Fruit fly (Drosophila melanogaster) whole organism, prepupa: Measurements from ENCODE around the gene CG12516.
A peak's percentile ranks its signal among the peaks of the same experiment; 100 is the strongest.

Experiments used
- Blimp-1 ChIP-seq: fragments of 200-800 bp; sonication (Bioruptor generic); optimal IDR thresholded peaks from 3 replicates; lab custom pipeline; 2017; ENCODE audit warnings: missing biosample characterization, missing genetic modification characterization, mild to moderate bottlenecking, moderate library complexity, missing genetic modification reagents
- CG10631 ChIP-seq: fragments of 200-800 bp; sonication (Bioruptor generic); optimal IDR thresholded peaks from 2 replicates; lab custom pipeline; 2016; ENCODE audit warnings: missing biosample characterization, missing genetic modification characterization
- CG10669 ChIP-seq: fragments of 200-800 bp; sonication (Bioruptor generic); optimal IDR thresholded peaks from 3 replicates; lab custom pipeline; 2018; ENCODE audit warnings: missing biosample characterization, mild to moderate bottlenecking, missing genetic modification characterization, moderate library complexity
- CG11294 ChIP-seq: fragments of 200-800 bp; sonication (Bioruptor generic); IDR thresholded peaks from 2 replicates; pipeline ENCODE4 v1.3.6; 2022; ENCODE audit warnings: missing biosample characterization, missing genetic modification characterization
- CG11902 ChIP-seq: fragments of 200-800 bp; sonication (Bioruptor generic); optimal IDR thresholded peaks from 3 replicates; lab custom pipeline; 2016; ENCODE audit warnings: missing biosample characterization, missing genetic modification characterization
- CG15336 ChIP-seq: fragments of 200-800 bp; sonication (Bioruptor generic); IDR thresholded peaks from 2 replicates; pipeline ENCODE4 v1.3.6; 2022; ENCODE audit warnings: missing biosample characterization, missing genetic modification characterization
- CG1621 ChIP-seq: fragments of 200-800 bp; sonication (Bioruptor generic); optimal IDR thresholded peaks from 3 replicates; lab custom pipeline; 2018; ENCODE audit warnings: missing biosample characterization, mild to moderate bottlenecking, missing genetic modification characterization
- CG3032 ChIP-seq: fragments of 200-800 bp; optimal IDR thresholded peaks from 2 replicates; lab custom pipeline; 2019; ENCODE audit warnings: missing biosample characterization, mild to moderate bottlenecking, missing genetic modification characterization, moderate library complexity
- CG31627 ChIP-seq: fragments of 200-800 bp; sonication (Bioruptor generic); optimal IDR thresholded peaks from 3 replicates; lab custom pipeline; 2016; ENCODE audit warnings: missing biosample characterization, missing genetic modification characterization
- CG32006 ChIP-seq: fragments of 200-800 bp; sonication (Bioruptor generic); optimal IDR thresholded peaks from 3 replicates; lab custom pipeline; 2017; ENCODE audit warnings: missing biosample characterization, mild to moderate bottlenecking, missing genetic modification characterization
- CG3919 ChIP-seq: fragments of 200-800 bp; sonication (Bioruptor generic); optimal IDR thresholded peaks from 3 replicates; lab custom pipeline; 2016; ENCODE audit warnings: missing biosample characterization, missing genetic modification characterization
- CG4318 ChIP-seq: fragments of 200-800 bp; sonication (Bioruptor generic); optimal IDR thresholded peaks from 3 replicates; lab custom pipeline; 2017; ENCODE audit warnings: missing biosample characterization, mild to moderate bottlenecking, missing genetic modification characterization
- CG6276 ChIP-seq: fragments of 200-800 bp; sonication (Bioruptor generic); optimal IDR thresholded peaks from 2 replicates; lab custom pipeline; 2017; ENCODE audit warnings: missing biosample characterization, mild to moderate bottlenecking, missing genetic modification characterization
- CG6792 ChIP-seq: fragments of 200-800 bp; sonication (Bioruptor generic); optimal IDR thresholded peaks from 3 replicates; lab custom pipeline; 2016; ENCODE audit warnings: missing biosample characterization, missing genetic modification characterization
- CG6808 ChIP-seq: fragments of 200-800 bp; sonication (Bioruptor generic); optimal IDR thresholded peaks from 3 replicates; lab custom pipeline; 2017; ENCODE audit warnings: missing biosample characterization, missing genetic modification characterization, mild to moderate bottlenecking, moderate library complexity, missing genetic modification reagents
- CG7368 ChIP-seq: fragments of 200-800 bp; sonication (Bioruptor generic); optimal IDR thresholded peaks from 3 replicates; lab custom pipeline; 2016; ENCODE audit warnings: missing biosample characterization, missing genetic modification characterization
- CG8119 ChIP-seq: fragments of 200-800 bp; sonication (Bioruptor generic); IDR thresholded peaks from 3 replicates; pipeline ENCODE4 v1.3.6; 2022; ENCODE audit warnings: missing biosample characterization, missing genetic modification characterization
- CG8319 ChIP-seq: fragments of 200-800 bp; sonication (Bioruptor generic); optimal IDR thresholded peaks from 3 replicates; lab custom pipeline; 2016; ENCODE audit warnings: missing biosample characterization, missing genetic modification characterization
- CG8632 ChIP-seq: fragments of 200-800 bp; sonication (Bioruptor generic); optimal IDR thresholded peaks from 3 replicates; lab custom pipeline; 2016; ENCODE audit warnings: missing biosample characterization, missing genetic modification characterization
- CG9139 ChIP-seq: fragments of 200-800 bp; sonication (Bioruptor generic); optimal IDR thresholded peaks from 3 replicates; lab custom pipeline; 2017; ENCODE audit warnings: missing biosample characterization, mild to moderate bottlenecking, missing genetic modification characterization
- Eip75B ChIP-seq: fragments of 200-800 bp; sonication (Bioruptor generic); optimal IDR thresholded peaks from 3 replicates; lab custom pipeline; 2016; ENCODE audit warnings: missing biosample characterization, missing genetic modification characterization
- Eip78C ChIP-seq: fragments of 200-800 bp; sonication (Bioruptor generic); peaks from one replicate; lab custom pipeline; 2016; ENCODE audit warnings: missing biosample characterization, missing genetic modification characterization
- Eip93F ChIP-seq: fragments of 200-800 bp; sonication (Bioruptor generic); optimal IDR thresholded peaks from 2 replicates; lab custom pipeline; 2016; ENCODE audit warnings: missing biosample characterization, mild to moderate bottlenecking, missing genetic modification characterization
- Ets21C ChIP-seq: fragments of 200-800 bp; sonication (Bioruptor generic); optimal IDR thresholded peaks from 3 replicates; lab custom pipeline; 2016; ENCODE audit warnings: missing biosample characterization, missing genetic modification characterization
- Ets96B ChIP-seq: fragments of 200-800 bp; optimal IDR thresholded peaks from 2 replicates; lab custom pipeline; 2019; ENCODE audit warnings: missing biosample characterization, mild to moderate bottlenecking, missing genetic modification characterization, moderate library complexity
- Gug ChIP-seq: fragments of 200-800 bp; sonication (Bioruptor generic); IDR thresholded peaks from 2 replicates; pipeline ENCODE4 v1.3.6; 2022; ENCODE audit warnings: missing biosample characterization, missing genetic modification characterization
- Lpt ChIP-seq: fragments of 200-800 bp; sonication (Bioruptor generic); optimal IDR thresholded peaks from 3 replicates; lab custom pipeline; 2016; ENCODE audit warnings: missing biosample characterization, missing genetic modification characterization
- Met ChIP-seq: fragments of 200-800 bp; sonication (Bioruptor generic); optimal IDR thresholded peaks from 3 replicates; lab custom pipeline; 2016; ENCODE audit warnings: missing biosample characterization, missing genetic modification characterization
- Smox ChIP-seq: fragments of 200-800 bp; sonication (Bioruptor generic); optimal IDR thresholded peaks from 3 replicates; lab custom pipeline; 2016; ENCODE audit warnings: missing biosample characterization, missing genetic modification characterization
- Sox102F ChIP-seq: fragments of 200-800 bp; sonication (Bioruptor generic); optimal IDR thresholded peaks from 2 replicates; lab custom pipeline; 2016; ENCODE audit warnings: missing biosample characterization, mild to moderate bottlenecking, missing genetic modification characterization
- Sox14 ChIP-seq: fragments of 200-800 bp; sonication (Bioruptor generic); optimal IDR thresholded peaks from 3 replicates; lab custom pipeline; 2016; ENCODE audit warnings: missing biosample characterization, missing genetic modification characterization
- Sox15 ChIP-seq: fragments of 200-800 bp; sonication (Bioruptor generic); optimal IDR thresholded peaks from 3 replicates; lab custom pipeline; 2016; ENCODE audit warnings: missing biosample characterization, missing genetic modification characterization
- achi ChIP-seq: fragments of 200-800 bp; sonication (Bioruptor generic); optimal IDR thresholded peaks from 3 replicates; lab custom pipeline; 2016; ENCODE audit warnings: missing biosample characterization, missing genetic modification characterization
- cyc ChIP-seq: fragments of 200-800 bp; sonication (Bioruptor generic); optimal IDR thresholded peaks from 3 replicates; lab custom pipeline; 2016; ENCODE audit warnings: missing biosample characterization, missing genetic modification characterization
- dac ChIP-seq: fragments of 200-800 bp; sonication (Bioruptor generic); optimal IDR thresholded peaks from 2 replicates; lab custom pipeline; 2017; ENCODE audit warnings: missing biosample characterization, mild to moderate bottlenecking, missing genetic modification characterization
- dsx ChIP-seq: fragments of 200-800 bp; optimal IDR thresholded peaks from 3 replicates; lab custom pipeline; 2019; ENCODE audit warnings: missing biosample characterization, mild to moderate bottlenecking, missing genetic modification characterization, moderate library complexity; ENCODE audit not compliant: poor library complexity, severe bottlenecking
- esn ChIP-seq: fragments of 200-800 bp; sonication (Bioruptor generic); optimal IDR thresholded peaks from 2 replicates; lab custom pipeline; 2016; ENCODE audit warnings: missing biosample characterization, mild to moderate bottlenecking, missing genetic modification characterization, moderate library complexity
- fd85E ChIP-seq: fragments of 200-800 bp; sonication (Bioruptor generic); optimal IDR thresholded peaks from 3 replicates; lab custom pipeline; 2016; ENCODE audit warnings: missing biosample characterization, missing genetic modification characterization
- fkh ChIP-seq: fragments of 200-800 bp; sonication (Bioruptor generic); optimal IDR thresholded peaks from 3 replicates; lab custom pipeline; 2017; ENCODE audit warnings: missing biosample characterization, mild to moderate bottlenecking, missing genetic modification characterization, moderate library complexity
- lz ChIP-seq: fragments of 200-800 bp; sonication (Bioruptor generic); optimal IDR thresholded peaks from 3 replicates; lab custom pipeline; 2016; ENCODE audit warnings: missing biosample characterization, missing genetic modification characterization
- pdm3 ChIP-seq: fragments of 200-800 bp; sonication (Bioruptor generic); optimal IDR thresholded peaks from 3 replicates; lab custom pipeline; 2016; ENCODE audit warnings: missing biosample characterization, missing genetic modification characterization
- spab ChIP-seq: fragments of 200-800 bp; sonication (Bioruptor generic); optimal IDR thresholded peaks from 2 replicates; lab custom pipeline; 2017; ENCODE audit warnings: missing biosample characterization, mild to moderate bottlenecking, missing genetic modification characterization, missing genetic modification reagents
- ss ChIP-seq, 2 experiments: fragments of 200-800 bp; sonication (Bioruptor generic); optimal IDR thresholded peaks; 2 replicates in 1 of 2; 3 replicates in 1 of 2; lab custom pipeline; 2017 to 2018; ENCODE audit warnings: mild to moderate bottlenecking in 2 of 2, missing biosample characterization in 2 of 2, missing genetic modification characterization in 2 of 2, moderate library complexity in 1 of 2
- svp ChIP-seq: fragments of 200-800 bp; sonication (Bioruptor generic); peaks from one replicate; lab custom pipeline; 2016; ENCODE audit warnings: missing biosample characterization, missing genetic modification characterization
- topi ChIP-seq: fragments of 200-800 bp; sonication (Bioruptor generic); optimal IDR thresholded peaks from 3 replicates; lab custom pipeline; 2016; ENCODE audit warnings: missing biosample characterization, missing genetic modification characterization
- vri ChIP-seq: fragments of 200-800 bp; sonication (Bioruptor generic); optimal IDR thresholded peaks from 3 replicates; lab custom pipeline; 2016; ENCODE audit warnings: missing biosample characterization, mild to moderate bottlenecking, missing genetic modification characterization

The CG12516 gene

dm6 chr3R:28332137-28332671 is 27.8 kb upstream of the CG12516 start (continued):
- TF ChIP-seq CG6276 (peak; percentile 30), pdm3 (GFP tag; lab: Kevin White, UChicago) (peak; percentile 24), dsx (GFP tag; lab: Kevin White, UChicago) (no peak), ss (GFP tag; optimal IDR thresholded peaks at IDR 0.05; lab: Kevin White, UChicago) (no peak), CG32006 (peak; percentile 51), Gug (GFP tag; lab: Robert Waterston, UW) (peak; percentile 45), Lpt (GFP tag; lab: Kevin White, UChicago) (peak; percentile 3), CG4318 (GFP tag; lab: Kevin White, UChicago) (no peak), CG3919 (GFP tag; lab: Kevin White, UChicago) (no peak), fd85E (GFP tag; lab: Kevin White, UChicago) (no peak), fkh (peak; percentile 62), CG7368 (no peak), CG1621 (no peak), CG15336 (GFP tag; lab: Robert Waterston, UW) (peak; percentile 64; the same call in 1 of the 2 replicates), CG11294 (GFP tag; lab: Robert Waterston, UW) (peak; percentile 36; the same call in 1 of the 2 replicates), Eip78C (peak; percentile 50), CG6808 (GFP tag; lab: Kevin White, UChicago) (no peak), CG31627 (GFP tag; lab: Kevin White, UChicago) (no peak), Eip93F (GFP tag; lab: Kevin White, UChicago) (no peak), CG8119 (GFP tag; lab: Robert Waterston, UW) (peak; percentile 53; the same call in 1 of the 3 replicates), achi (GFP tag; lab: Kevin White, UChicago) (peak; percentile 32), dac (no peak), CG9139 (GFP tag; lab: Kevin White, UChicago) (no peak), cyc (no peak), Smox (GFP tag; lab: Kevin White, UChicago) (no peak), Met (GFP tag; lab: Kevin White, UChicago) (no peak), lz (GFP tag; lab: Kevin White, UChicago) (no peak), esn (GFP tag; lab: Kevin White, UChicago) (no peak)

dm6 chr3R:28331126-28331490 is 26.7 kb upstream of the CG12516 start:
- TF ChIP-seq Eip78C (peak; percentile 27), Ets21C (no peak)

- TF ChIP-seq topi (GFP tag; lab: Kevin White, UChicago) (no peak), Sox102F (GFP tag; lab: Kevin White, UChicago) (peak; percentile 8), fd85E (GFP tag; lab: Kevin White, UChicago) (no peak), Blimp-1 (GFP tag; lab: Kevin White, UChicago) (peak; percentile 93), dsx (GFP tag; lab: Kevin White, UChicago) (peak; percentile 10), CG7368 (no peak), Eip75B (GFP tag; lab: Kevin White, UChicago) (peak; percentile 10), CG6792 (no peak), svp (GFP tag; lab: Kevin White, UChicago) (peak; percentile 18), CG15336 (GFP tag; lab: Robert Waterston, UW) (no peak; the same call in 1 of the 2 replicates), Sox15 (no peak), Sox14 (no peak), spab (GFP tag; lab: Kevin White, UChicago) (no peak), CG8632 (GFP tag; lab: Kevin White, UChicago) (peak; percentile 23), vri (GFP tag; lab: Kevin White, UChicago) (peak; percentile 60), CG3032 (tag; lab: Kevin White, UChicago) (peak; percentile 1), CG11902 (GFP tag; lab: Kevin White, UChicago) (no peak), Smox (GFP tag; lab: Kevin White, UChicago) (peak; percentile 35), CG10669 (GFP tag; lab: Kevin White, UChicago) (no peak), CG8319 (GFP tag; lab: Kevin White, UChicago) (no peak), CG10631 (GFP tag; lab: Kevin White, UChicago) (no peak), Eip93F (GFP tag; lab: Kevin White, UChicago) (no peak), pdm3 (GFP tag; lab: Kevin White, UChicago) (no peak), Ets96B (tag; lab: Kevin White, UChicago) (no peak), CG32006 (peak; percentile 7)
Measured at dm6 chr3R:28330266-28331125, 26.1 kb upstream of the CG12516 start.
